Worm (Caenorhabditis elegans): Measurements from ENCODE around the gene ule-4.

ce11 chrIV:13673504-13673903 is 26.0 kb upstream of the ule-4 start, which contains the start of gene oac-48:
- no peak for TF ChIP-seq nhr-237 (tag; optimal IDR thresholded peaks at IDR 0.05)
- TF ChIP-seq ama-1 (optimal IDR thresholded peaks at IDR 0.05), result no peak
- TF ChIP-seq fkh-10 (GFP tag; optimal IDR thresholded peaks at IDR 0.05), result no peak
- no peak for TF ChIP-seq fos-1 (tag; optimal IDR thresholded peaks at IDR 0.05)
- no peak for TF ChIP-seq nhr-11 (tag; optimal IDR thresholded peaks at IDR 0.05)
- TF ChIP-seq nhr-67 (tag; optimal IDR thresholded peaks at IDR 0.05), result no peak
- no peak for TF ChIP-seq pha-4 (tag; optimal IDR thresholded peaks at IDR 0.05)
- no peak for TF ChIP-seq unc-62 (GFP tag; optimal IDR thresholded peaks at IDR 0.05)
